1 fruit fly cellular context compared by ENCODE assay signal in the genomic region with DNA sequence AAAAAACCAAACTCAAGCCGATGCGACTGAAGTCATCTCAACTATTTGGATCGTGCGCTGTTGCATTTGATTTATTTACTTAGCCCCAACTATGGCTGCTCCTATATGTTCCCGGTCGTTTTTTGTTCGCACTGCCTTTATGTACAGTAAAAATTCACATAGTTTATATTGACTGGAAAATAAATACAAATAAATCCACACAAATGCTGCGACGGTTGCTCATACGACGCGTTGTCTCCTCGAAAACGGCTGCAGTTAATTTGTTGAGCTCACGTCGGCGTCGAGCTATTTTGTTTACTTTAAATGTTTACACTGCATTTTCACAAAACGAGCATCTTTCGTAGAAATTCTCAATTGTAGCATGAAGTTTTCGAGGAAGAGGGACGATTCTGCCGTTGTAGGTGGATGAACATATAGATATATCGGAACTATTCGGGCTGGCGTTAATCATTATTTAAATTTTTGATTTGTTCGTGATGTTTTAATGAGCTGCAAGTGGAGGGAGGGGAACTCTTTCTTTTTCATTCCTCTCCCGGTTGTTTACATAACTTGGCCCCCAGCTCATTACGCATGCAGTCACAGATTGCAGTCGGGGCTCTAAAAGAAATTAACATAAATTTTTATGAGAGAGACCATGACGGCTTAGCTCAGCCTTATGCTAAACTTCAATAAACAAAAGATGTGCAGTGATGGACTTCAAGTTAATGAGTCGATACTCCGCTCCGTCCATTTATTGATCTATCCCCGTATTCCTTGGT.
TF ChIP-seq lines count a peak whose summit lies in the region.

No protein-coding gene starts in this region.

TF ChIP-seq in whole organism, embryonic, 481 proteins besides CTCF, POLR2A, EP300 and RAD21 (continued from another document):
- no peak for TF ChIP-seq Fer2 (tag; optimal IDR thresholded peaks at IDR 0.05; lab: Kevin White, UChicago)
- no peak for TF ChIP-seq mirr (GFP tag; optimal IDR thresholded peaks at IDR 0.05; lab: Kevin White, UChicago)
- TF ChIP-seq psq (GFP tag; optimal IDR thresholded peaks at IDR 0.05; lab: Kevin White, UChicago): no peak
- TF ChIP-seq CG3407 (GFP tag; optimal IDR thresholded peaks at IDR 0.05; lab: Kevin White, UChicago): peak; percentile 21
- TF ChIP-seq PHDP (tag; optimal IDR thresholded peaks at IDR 0.05; lab: Kevin White, UChicago): peak; percentile 23
- no peak for TF ChIP-seq CG18476 (GFP tag; optimal IDR thresholded peaks at IDR 0.05; lab: Kevin White, UChicago)
- TF ChIP-seq CG4730 (GFP tag; IDR thresholded peaks at IDR 0.05; lab: Robert Waterston, UW): no peak
- TF ChIP-seq cg (GFP tag; optimal IDR thresholded peaks at IDR 0.05; lab: Kevin White, UChicago): no peak
- TF ChIP-seq CG11695 (GFP tag; IDR thresholded peaks at IDR 0.05; lab: Robert Waterston, UW): 0 out of 3 replicates have a peak, but pooled peaks have one; percentile 16
- TF ChIP-seq CG7372 (GFP tag; IDR thresholded peaks at IDR 0.05; lab: Robert Waterston, UW): no peak
- no peak for TF ChIP-seq Hr39 (optimal IDR thresholded peaks at IDR 0.05; lab: Kevin White, UChicago)
- TF ChIP-seq Hsf (GFP tag; optimal IDR thresholded peaks at IDR 0.05; lab: Kevin White, UChicago): no peak
- no peak for TF ChIP-seq mld (GFP tag; IDR thresholded peaks at IDR 0.05; lab: Robert Waterston, UW; ENCODE audit: partially characterized antibody)
- no peak for TF ChIP-seq sob (GFP tag; IDR thresholded peaks at IDR 0.05; lab: Robert Waterston, UW)
- TF ChIP-seq Med (GFP tag; lab: Kevin White, UChicago): no peak
- TF ChIP-seq CG17359 (tag; optimal IDR thresholded peaks at IDR 0.05; lab: Kevin White, UChicago): peak; percentile 21
- TF ChIP-seq hth (optimal IDR thresholded peaks at IDR 0.05; lab: Kevin White, UChicago): no peak
- TF ChIP-seq CG17385 (GFP tag; optimal IDR thresholded peaks at IDR 0.05; lab: Kevin White, UChicago): no peak
- no peak for TF ChIP-seq pnt (GFP tag; optimal IDR thresholded peaks at IDR 0.05; lab: Kevin White, UChicago)
- TF ChIP-seq NK7.1 (GFP tag; optimal IDR thresholded peaks at IDR 0.05; lab: Kevin White, UChicago): no peak
- no peak for TF ChIP-seq tap (tag; optimal IDR thresholded peaks at IDR 0.05; lab: Kevin White, UChicago)
- TF ChIP-seq al (GFP tag; IDR thresholded peaks at IDR 0.05; lab: Robert Waterston, UW): no peak
- no peak for TF ChIP-seq Hey (tag; optimal IDR thresholded peaks at IDR 0.05; lab: Kevin White, UChicago)
- no peak for TF ChIP-seq zen2 (GFP tag; IDR thresholded peaks at IDR 0.05; lab: Robert Waterston, UW; ENCODE audit: partially characterized antibody)
- peak; percentile 13 for TF ChIP-seq CG12219 (GFP tag; optimal IDR thresholded peaks at IDR 0.05; lab: Kevin White, UChicago)
- TF ChIP-seq Oli (tag; optimal IDR thresholded peaks at IDR 0.05; lab: Kevin White, UChicago): no peak
- peak in 1 of 3 experiments; percentile 72 for TF ChIP-seq Stat92E (GFP tag; optimal IDR thresholded peaks at IDR 0.05; lab: Kevin White, UChicago)
- no peak for TF ChIP-seq nerfin-2 (GFP tag; IDR thresholded peaks at IDR 0.05; lab: Robert Waterston, UW; ENCODE audit: partially characterized antibody)
- no peak for TF ChIP-seq CG4404 (GFP tag; IDR thresholded peaks at IDR 0.05; lab: Robert Waterston, UW)
- TF ChIP-seq ro (GFP tag; IDR thresholded peaks at IDR 0.05; lab: Robert Waterston, UW): no peak
- TF ChIP-seq CG9609 (GFP tag; optimal IDR thresholded peaks at IDR 0.05; lab: Kevin White, UChicago): no peak
- no peak for TF ChIP-seq CG16815 (GFP tag; optimal IDR thresholded peaks at IDR 0.05; lab: Kevin White, UChicago)
- TF ChIP-seq Kr (GFP tag; optimal IDR thresholded peaks at IDR 0.05; lab: Kevin White, UChicago): no peak
- peak; percentile 51 for TF ChIP-seq Asciz (GFP tag; optimal IDR thresholded peaks at IDR 0.05; lab: Kevin White, UChicago)
- no peak for TF ChIP-seq Aef1 (GFP tag; IDR thresholded peaks at IDR 0.05; lab: Robert Waterston, UW)
- no peak for TF ChIP-seq Dad (GFP tag; optimal IDR thresholded peaks at IDR 0.05; lab: Kevin White, UChicago)
- TF ChIP-seq HHEX (GFP tag; optimal IDR thresholded peaks at IDR 0.05; lab: Kevin White, UChicago): no peak
- TF ChIP-seq stwl (tag; optimal IDR thresholded peaks at IDR 0.05; lab: Kevin White, UChicago): no peak
- no peak for TF ChIP-seq CG18764 (GFP tag; optimal IDR thresholded peaks at IDR 0.05; lab: Kevin White, UChicago)
- no peak for TF ChIP-seq vfl (GFP tag; optimal IDR thresholded peaks at IDR 0.05; lab: Kevin White, UChicago)
- no peak for TF ChIP-seq Neu2 (GFP tag; optimal IDR thresholded peaks at IDR 0.05; lab: Kevin White, UChicago; ENCODE audit: borderline replicate concordance)
- TF ChIP-seq bab2 (GFP tag; optimal IDR thresholded peaks at IDR 0.05; lab: Kevin White, UChicago): no peak
- no peak for TF ChIP-seq CG14965 (GFP tag; optimal IDR thresholded peaks at IDR 0.05; lab: Kevin White, UChicago; ENCODE audit: borderline replicate concordance)
- no peak for TF ChIP-seq exex (tag; optimal IDR thresholded peaks at IDR 0.05; lab: Kevin White, UChicago)
- no peak for TF ChIP-seq CG3163 (GFP tag; optimal IDR thresholded peaks at IDR 0.05; lab: Kevin White, UChicago)
- no peak for TF ChIP-seq CG16813 (GFP tag; IDR thresholded peaks at IDR 0.05; lab: Robert Waterston, UW; ENCODE audit: partially characterized antibody)
- no peak for TF ChIP-seq pb (GFP tag; optimal IDR thresholded peaks at IDR 0.05; lab: Kevin White, UChicago)
- no peak for TF ChIP-seq so (GFP tag; IDR thresholded peaks at IDR 0.05; lab: Robert Waterston, UW)
- TF ChIP-seq croc (GFP tag; conservative IDR thresholded peaks at IDR 0.05; lab: Robert Waterston, UW): no peak
- peak; percentile 38 for TF ChIP-seq CG10431 (GFP tag; optimal IDR thresholded peaks at IDR 0.05; lab: Kevin White, UChicago)
- TF ChIP-seq ERR (GFP tag; optimal IDR thresholded peaks at IDR 0.05; lab: Kevin White, UChicago): no peak
- no peak for TF ChIP-seq tin (GFP tag; optimal IDR thresholded peaks at IDR 0.05; lab: Kevin White, UChicago)
- TF ChIP-seq CG15011 (GFP tag; optimal IDR thresholded peaks at IDR 0.05; lab: Kevin White, UChicago): no peak
- TF ChIP-seq Poxn (GFP tag; IDR thresholded peaks at IDR 0.05; lab: Robert Waterston, UW): no peak
- TF ChIP-seq Bdp1 (GFP tag; optimal IDR thresholded peaks at IDR 0.05; lab: Kevin White, UChicago): no peak
- no peak for TF ChIP-seq eyg (GFP tag; optimal IDR thresholded peaks at IDR 0.05; lab: Kevin White, UChicago)
